Fruit fly (Drosophila melanogaster) whole organism, embryonic: Measurements from ENCODE around the gene CG9961.

ENCODE experiments used
- CG5180 ChIP-seq: fragments of 200-800 bp; sonication (Bioruptor generic); optimal IDR thresholded peaks from 3 replicates; lab custom pipeline; 2017; ENCODE audit warnings: missing biosample characterization, missing genetic modification characterization, mild to moderate bottlenecking, moderate library complexity, missing genetic modification reagents
- CG8388 ChIP-seq: fragments of 200-800 bp; sonication (Bioruptor generic); optimal IDR thresholded peaks from 2 replicates; lab custom pipeline; 2019; ENCODE audit warnings: missing biosample characterization, mild to moderate bottlenecking, missing genetic modification characterization, moderate library complexity
- E2f2 ChIP-seq: fragments of 200-800 bp; sonication (Bioruptor generic); IDR thresholded peaks from 2 replicates; pipeline ENCODE4 v1.3.6; 2022; ENCODE audit warnings: missing biosample characterization, missing genetic modification characterization
- MESR4 ChIP-seq: fragments of 200-800 bp; sonication (Bioruptor generic); optimal IDR thresholded peaks from 2 replicates; lab custom pipeline; 2018; ENCODE audit warnings: missing biosample characterization, mild to moderate bottlenecking, missing genetic modification characterization, moderate library complexity
- chif ChIP-seq, 2 experiments: fragments of 200-800 bp; sonication (Bioruptor generic); optimal IDR thresholded peaks; 3 replicates each; lab custom pipeline; 2016; ENCODE audit warnings: missing biosample characterization in 2 of 2, missing genetic modification characterization in 2 of 2
- gsb-n ChIP-seq: fragments of 200-800 bp; sonication (Bioruptor generic); optimal IDR thresholded peaks from 3 replicates; lab custom pipeline; 2018; ENCODE audit warnings: missing biosample characterization, mild to moderate bottlenecking, missing genetic modification characterization
- h ChIP-seq: fragments of >200 bp; optimal IDR thresholded peaks from 2 replicates; lab custom pipeline; 2017
- psq ChIP-seq: fragments of 200-800 bp; sonication (Bioruptor generic); optimal IDR thresholded peaks from 2 replicates; lab custom pipeline; 2017; ENCODE audit warnings: missing biosample characterization, missing genetic modification characterization
- wor ChIP-seq: fragments of 200-800 bp; sonication (Bioruptor generic); IDR thresholded peaks from 2 replicates; pipeline ENCODE4 v1.3.6; 2022; ENCODE audit warnings: missing biosample characterization, missing genetic modification characterization

dm6 chr2L:2721317-2721716 is 23.4 kb downstream of the CG9961 start:
- TF ChIP-seq h (lab: Kevin White, UChicago) (no peak), psq (GFP tag; lab: Kevin White, UChicago) (no peak), CG5180 (no peak), E2f2 (GFP tag; lab: Robert Waterston, UW) (no peak), gsb-n (tag; lab: Kevin White, UChicago) (no peak), MESR4 (GFP tag; lab: Kevin White, UChicago) (no peak), chif (GFP tag; optimal IDR thresholded peaks at IDR 0.05; lab: Kevin White, UChicago) (no peak), CG8388 (GFP tag; lab: Kevin White, UChicago) (no peak), wor (GFP tag; lab: Robert Waterston, UW) (no peak)
